Fruit fly (Drosophila melanogaster) whole organism, embryonic: ENCODE results near the gene GstT4.
A peak's percentile ranks its signal among the peaks of the same experiment; 100 is the strongest.

Experiments
- Ada2b ChIP-seq: fragments of 200-800 bp; sonication (Bioruptor generic); IDR thresholded peaks from 2 replicates; pipeline ENCODE4 v1.3.6; 2022; ENCODE audit warnings: missing biosample characterization, missing genetic modification characterization
- CG10366 ChIP-seq: fragments of 200-800 bp; sonication (Bioruptor generic); IDR thresholded peaks from 2 replicates; pipeline ENCODE4 v1.3.6; 2022; ENCODE audit warnings: missing biosample characterization, missing genetic modification characterization
- CG11093 ChIP-seq: fragments of 200-800 bp; sonication (Bioruptor generic); IDR thresholded peaks from 3 replicates; pipeline ENCODE4 v1.3.6; 2022; ENCODE audit warnings: missing biosample characterization, missing genetic modification characterization
- CG12219 ChIP-seq: fragments of 200-800 bp; sonication (Bioruptor generic); optimal IDR thresholded peaks from 3 replicates; lab custom pipeline; 2018; ENCODE audit warnings: missing biosample characterization, mild to moderate bottlenecking, missing genetic modification characterization
- CG12744 ChIP-seq: fragments of 200-800 bp; sonication (Bioruptor generic); optimal IDR thresholded peaks from 2 replicates; lab custom pipeline; 2016; ENCODE audit warnings: missing biosample characterization, missing genetic modification characterization
- CG12942 ChIP-seq: fragments of 200-800 bp; sonication (Bioruptor generic); optimal IDR thresholded peaks from 3 replicates; lab custom pipeline; 2016; ENCODE audit warnings: missing biosample characterization, missing genetic modification characterization
- CG13296 ChIP-seq: fragments of 200-800 bp; sonication (Bioruptor generic); optimal IDR thresholded peaks from 3 replicates; lab custom pipeline; 2018; ENCODE audit warnings: missing biosample characterization, mild to moderate bottlenecking, missing genetic modification characterization
- CG15073 ChIP-seq: fragments of 200-800 bp; sonication (Bioruptor generic); optimal IDR thresholded peaks from 2 replicates; lab custom pipeline; 2016; ENCODE audit warnings: missing biosample characterization, missing genetic modification characterization
- CG15479 ChIP-seq: fragments of 200-800 bp; sonication (Bioruptor generic); optimal IDR thresholded peaks from 3 replicates; lab custom pipeline; 2019; ENCODE audit warnings: missing biosample characterization, mild to moderate bottlenecking, missing genetic modification characterization, moderate library complexity
- CG17361 ChIP-seq: fragments of 200-800 bp; sonication (Bioruptor generic); IDR thresholded peaks from 3 replicates; pipeline ENCODE4 v1.3.6; 2022; ENCODE audit warnings: missing biosample characterization, missing genetic modification characterization
- CG18619 ChIP-seq: fragments of 200-800 bp; sonication (Bioruptor generic); optimal IDR thresholded peaks from 3 replicates; lab custom pipeline; 2017; ENCODE audit warnings: missing biosample characterization, mild to moderate bottlenecking, missing genetic modification characterization
- CG2116 ChIP-seq: fragments of 200-800 bp; sonication (Bioruptor generic); optimal IDR thresholded peaks from 3 replicates; lab custom pipeline; 2018; ENCODE audit warnings: missing biosample characterization, mild to moderate bottlenecking, missing genetic modification characterization
- CG2712 ChIP-seq: fragments of 200-800 bp; optimal IDR thresholded peaks from 3 replicates; lab custom pipeline; 2019; ENCODE audit warnings: missing biosample characterization, mild to moderate bottlenecking, missing genetic modification characterization, moderate library complexity
- CG31388 ChIP-seq: fragments of 200-800 bp; sonication (Bioruptor generic); optimal IDR thresholded peaks from 2 replicates; lab custom pipeline; 2016; ENCODE audit warnings: missing biosample characterization, missing genetic modification characterization
- CG3163 ChIP-seq: fragments of 200-800 bp; sonication (Bioruptor generic); optimal IDR thresholded peaks from 3 replicates; lab custom pipeline; 2016; ENCODE audit warnings: missing biosample characterization, missing genetic modification characterization
- CG3726 ChIP-seq: fragments of 200-800 bp; sonication (Bioruptor generic); IDR thresholded peaks from 3 replicates; pipeline ENCODE4, ENCODE4 v1.3.6; 2022; ENCODE audit warnings: missing biosample characterization, missing genetic modification characterization
- CG4282 ChIP-seq: fragments of 200-800 bp; sonication (Bioruptor generic); optimal IDR thresholded peaks from 2 replicates; lab custom pipeline; 2016; ENCODE audit warnings: missing biosample characterization, missing genetic modification characterization
- CG6175 ChIP-seq: fragments of 200-800 bp; sonication (Bioruptor generic); IDR thresholded peaks from 3 replicates; pipeline ENCODE4 v1.3.6; 2022; ENCODE audit warnings: missing biosample characterization, missing genetic modification characterization
- CG6272 ChIP-seq: fragments of 200-800 bp; sonication (Bioruptor generic); IDR thresholded peaks from 2 replicates; pipeline ENCODE4 v1.3.6; 2022; ENCODE audit warnings: missing biosample characterization, missing genetic modification characterization
- D19B ChIP-seq: fragments of 200-800 bp; sonication (Bioruptor generic); optimal IDR thresholded peaks from 2 replicates; lab custom pipeline; 2017; ENCODE audit warnings: missing biosample characterization, mild to moderate bottlenecking, missing genetic modification characterization
- Dfd ChIP-seq, 2 experiments: fragments of >200 bp; optimal IDR thresholded peaks; 2 replicates each; lab custom pipeline; 2017; ENCODE audit warnings: missing biosample characterization in 2 of 2, missing genetic modification characterization in 2 of 2
- Ets65A ChIP-seq: fragments of 200-800 bp; sonication (Bioruptor generic); peaks from one replicate; lab custom pipeline; 2016; ENCODE audit warnings: missing biosample characterization, missing genetic modification characterization
- Hmx ChIP-seq: fragments of 200-800 bp; sonication (Bioruptor generic); optimal IDR thresholded peaks from 2 replicates; lab custom pipeline; 2016; ENCODE audit warnings: missing biosample characterization, missing genetic modification characterization
- NC2β ChIP-seq: fragments of 200-800 bp; sonication (Bioruptor generic); optimal IDR thresholded peaks from 2 replicates; lab custom pipeline; 2016; ENCODE audit warnings: missing biosample characterization, missing genetic modification characterization
- Nf-YB ChIP-seq: fragments of 200-800 bp; sonication (Bioruptor generic); optimal IDR thresholded peaks from 3 replicates; lab custom pipeline; 2019; ENCODE audit warnings: missing biosample characterization, mild to moderate bottlenecking, missing genetic modification characterization, moderate library complexity
- Poxn ChIP-seq: fragments of 200-800 bp; sonication (Bioruptor generic); IDR thresholded peaks from 2 replicates; pipeline ENCODE4 v1.3.6; 2022; ENCODE audit warnings: missing biosample characterization, missing genetic modification characterization
- Six4 ChIP-seq: fragments of 200-800 bp; sonication (Bioruptor generic); optimal IDR thresholded peaks from 2 replicates; lab custom pipeline; 2016; ENCODE audit warnings: missing biosample characterization, missing genetic modification characterization
- Trl ChIP-seq, 3 experiments: fragments of >200 bp in 2 of 3; fragments of 200-800 bp in 1 of 3; sonication (Bioruptor generic) in 1 of 3; optimal IDR thresholded peaks; 2 replicates in 1 of 3; 3 replicates in 2 of 3; lab custom pipeline; 2016 to 2017; ENCODE audit warnings: missing biosample characterization in 1 of 3, missing genetic modification characterization in 1 of 3
- ab ChIP-seq: fragments of 200-800 bp; sonication (Bioruptor generic); optimal IDR thresholded peaks from 2 replicates; lab custom pipeline; 2016; ENCODE audit warnings: missing biosample characterization, missing genetic modification characterization
- abd-A ChIP-seq: fragments of 200-800 bp; sonication (Bioruptor generic); optimal IDR thresholded peaks from 3 replicates; lab custom pipeline; 2019; ENCODE audit warnings: missing biosample characterization, mild to moderate bottlenecking, missing genetic modification characterization, moderate library complexity
- ara ChIP-seq: fragments of 200-800 bp; sonication (Bioruptor generic); IDR thresholded peaks from 2 replicates; pipeline ENCODE4 v1.3.6; 2022; ENCODE audit warnings: missing biosample characterization, missing genetic modification characterization
- chif ChIP-seq, 2 experiments: fragments of 200-800 bp; sonication (Bioruptor generic); optimal IDR thresholded peaks; 3 replicates each; lab custom pipeline; 2016; ENCODE audit warnings: missing biosample characterization in 2 of 2, missing genetic modification characterization in 2 of 2
- chinmo ChIP-seq: fragments of 200-800 bp; sonication (Bioruptor generic); IDR thresholded peaks from 4 replicates; pipeline ENCODE4 v1.3.6; 2022; ENCODE audit warnings: missing biosample characterization, missing genetic modification characterization; ENCODE audit not compliant: partially characterized antibody
- dan ChIP-seq: fragments of 200-800 bp; sonication (Bioruptor generic); IDR thresholded peaks from 2 replicates; pipeline ENCODE4 v1.3.6; 2022; ENCODE audit warnings: missing biosample characterization, missing genetic modification characterization
- danr ChIP-seq: fragments of 200-800 bp; sonication (Bioruptor generic); IDR thresholded peaks from 2 replicates; pipeline ENCODE4 v1.3.6; 2022; ENCODE audit warnings: missing biosample characterization, missing genetic modification characterization
- dmrt99B ChIP-seq: fragments of 200-800 bp; sonication (Bioruptor generic); optimal IDR thresholded peaks from 2 replicates; lab custom pipeline; 2018; ENCODE audit warnings: missing biosample characterization, mild to moderate bottlenecking, missing genetic modification characterization, moderate library complexity
- eyg ChIP-seq: fragments of 200-800 bp; sonication (Bioruptor generic); optimal IDR thresholded peaks from 3 replicates; lab custom pipeline; 2016; ENCODE audit warnings: missing biosample characterization, missing genetic modification characterization
- ind ChIP-seq: fragments of 200-800 bp; sonication (Bioruptor generic); optimal IDR thresholded peaks from 3 replicates; lab custom pipeline; 2016; ENCODE audit warnings: missing biosample characterization, missing genetic modification characterization
- jing ChIP-seq: fragments of 200-800 bp; sonication (Bioruptor generic); optimal IDR thresholded peaks from 2 replicates; lab custom pipeline; 2018; ENCODE audit warnings: missing biosample characterization, mild to moderate bottlenecking, missing genetic modification characterization
- kni ChIP-seq: fragments of 200-800 bp; sonication (Bioruptor generic); optimal IDR thresholded peaks from 3 replicates; lab custom pipeline; 2017; ENCODE audit warnings: mild to moderate bottlenecking, missing biosample characterization, missing genetic modification reagents, missing genetic modification characterization
- lab ChIP-seq: fragments of 200-800 bp; sonication (Bioruptor generic); optimal IDR thresholded peaks from 3 replicates; lab custom pipeline; 2017; ENCODE audit warnings: missing biosample characterization, missing genetic modification characterization, mild to moderate bottlenecking, moderate library complexity, missing genetic modification reagents
- luna ChIP-seq: fragments of 200-800 bp; sonication (Bioruptor generic); optimal IDR thresholded peaks from 2 replicates; lab custom pipeline; 2016; ENCODE audit warnings: missing biosample characterization, missing genetic modification characterization
- otp ChIP-seq: fragments of 200-800 bp; sonication (Bioruptor generic); IDR thresholded peaks from 3 replicates; pipeline ENCODE4, ENCODE4 v1.3.6; 2022; ENCODE audit warnings: missing biosample characterization, missing genetic modification characterization
- p53 ChIP-seq: fragments of 200-800 bp; sonication (Bioruptor generic); optimal IDR thresholded peaks from 2 replicates; lab custom pipeline; 2016; ENCODE audit warnings: missing biosample characterization, missing genetic modification characterization
- tin ChIP-seq: fragments of 200-800 bp; sonication (Bioruptor generic); optimal IDR thresholded peaks from 3 replicates; lab custom pipeline; 2016; ENCODE audit warnings: missing biosample characterization, missing genetic modification characterization
- ttk ChIP-seq: fragments of 200-800 bp; sonication (Bioruptor generic); IDR thresholded peaks from 2 replicates; pipeline ENCODE4 v2.1.2; 2022; ENCODE audit warnings: missing biosample characterization, missing genetic modification characterization
- tx ChIP-seq: fragments of 200-800 bp; sonication (Bioruptor generic); optimal IDR thresholded peaks from 2 replicates; lab custom pipeline; 2016; ENCODE audit warnings: missing biosample characterization, missing genetic modification characterization
- usp ChIP-seq: fragments of >200 bp; optimal IDR thresholded peaks from 2 replicates; lab custom pipeline; 2017; ENCODE audit warnings: missing biosample characterization, missing genetic modification characterization
- vfl ChIP-seq: fragments of 200-800 bp; sonication (Bioruptor generic); optimal IDR thresholded peaks from 2 replicates; lab custom pipeline; 2016; ENCODE audit warnings: missing biosample characterization, missing genetic modification characterization

The GstT4 gene

dm6 chrX:13373239-13374153 is 31.1 kb upstream of the GstT4 start (continued):
- TF ChIP-seq CG12744 (peak; percentile 40), CG12942 (peak; percentile 68), tin (peak; percentile 81), Poxn (no peak), ab (GFP tag; lab: Kevin White, UChicago) (peak; percentile 18), CG11093 (GFP tag; lab: Robert Waterston, UW) (peak; percentile 61; the same call in 2 of the 3 replicates), dan (no peak), dmrt99B (tag; lab: Kevin White, UChicago) (peak; percentile 84), NC2β (GFP tag; lab: Kevin White, UChicago) (peak; percentile 0), CG3163 (GFP tag; lab: Kevin White, UChicago) (no peak), eyg (GFP tag; lab: Kevin White, UChicago) (no peak), CG6175 (0 out of 3 replicates have a peak, but pooled peaks have one; percentile 35), CG6272 (GFP tag; lab: Robert Waterston, UW) (peak; percentile 83), CG4282 (GFP tag; lab: Kevin White, UChicago) (no peak), kni (peak; percentile 35), CG18619 (GFP tag; lab: Kevin White, UChicago) (peak; percentile 85), chinmo (GFP tag; lab: Robert Waterston, UW) (peak; percentile 48; the same call in 1 of the 4 replicates), p53 (GFP tag; lab: Kevin White, UChicago) (no peak), Trl (optimal IDR thresholded peaks at IDR 0.05; lab: Kevin White, UChicago) (peak; percentile 18 to 39), Trl (GFP tag; optimal IDR thresholded peaks at IDR 0.05; lab: Kevin White, UChicago) (no peak), CG2712 (tag; lab: Kevin White, UChicago) (peak; percentile 90), CG10366 (GFP tag; lab: Robert Waterston, UW) (peak; percentile 78), usp (GFP tag; lab: Kevin White, UChicago) (no peak), Nf-YB (GFP tag; lab: Kevin White, UChicago) (peak; percentile 72), CG15073 (GFP tag; lab: Kevin White, UChicago) (peak; percentile 39), tx (GFP tag; lab: Kevin White, UChicago) (no peak), Ada2b (GFP tag; lab: Robert Waterston, UW) (peak; percentile 80), CG12219 (GFP tag; lab: Kevin White, UChicago) (peak; percentile 79), D19B (GFP tag; lab: Kevin White, UChicago) (peak; percentile 67), danr (GFP tag; lab: Robert Waterston, UW) (peak; percentile 49; the same call in 1 of the 2 replicates), vfl (peak; percentile 1), Hmx (GFP tag; lab: Kevin White, UChicago) (no peak), jing (GFP tag; lab: Kevin White, UChicago) (peak; percentile 49), ara (GFP tag; lab: Robert Waterston, UW) (peak; percentile 71; the same call in 1 of the 2 replicates), lab (GFP tag; lab: Kevin White, UChicago) (peak; percentile 93), ttk (GFP tag; lab: Robert Waterston, UW) (peak; percentile 81), CG2116 (peak; percentile 44), Six4 (peak; percentile 77), CG13296 (GFP tag; lab: Kevin White, UChicago) (peak; percentile 77), CG15479 (GFP tag; lab: Kevin White, UChicago) (peak; percentile 32), Dfd (GFP tag; optimal IDR thresholded peaks at IDR 0.05; lab: Kevin White, UChicago) (no peak), abd-A (peak; percentile 36), Ets65A (GFP tag; lab: Kevin White, UChicago) (peak; percentile 79), CG17361 (peak; percentile 92), CG31388 (GFP tag; lab: Kevin White, UChicago) (peak; percentile 27), luna (no peak), otp (GFP tag; lab: Robert Waterston, UW) (peak; percentile 81; the same call in 2 of the 3 replicates), ind (GFP tag; lab: Kevin White, UChicago) (peak; percentile 84), chif (GFP tag; optimal IDR thresholded peaks at IDR 0.05; lab: Kevin White, UChicago) (peak; percentile 18 to 36), CG3726 (GFP tag; lab: Robert Waterston, UW) (peak; percentile 72; the same call in 1 of the 3 replicates)
